Fruit fly (Drosophila melanogaster) whole organism, embryonic: ENCODE results near the gene CG42390.

Source experiments
- Atf6 ChIP-seq: fragments of 200-800 bp; sonication (Bioruptor generic); IDR thresholded peaks from 2 replicates; pipeline ENCODE4 v1.3.6; 2022; ENCODE audit warnings: missing biosample characterization, missing genetic modification characterization
- Bgb ChIP-seq: fragments of 200-800 bp; sonication (Bioruptor generic); IDR thresholded peaks from 2 replicates; pipeline ENCODE4 v1.3.6; 2022; ENCODE audit warnings: missing biosample characterization, missing genetic modification characterization; ENCODE audit not compliant: partially characterized antibody
- CG14014 ChIP-seq: fragments of 200-800 bp; sonication (Bioruptor generic); IDR thresholded peaks from 2 replicates; pipeline ENCODE4 v1.3.6; 2022; ENCODE audit warnings: missing biosample characterization, missing genetic modification characterization
- CG14710 ChIP-seq: fragments of 200-800 bp; sonication (Bioruptor generic); optimal IDR thresholded peaks from 3 replicates; lab custom pipeline; 2019; ENCODE audit warnings: missing biosample characterization, mild to moderate bottlenecking, missing genetic modification characterization, moderate library complexity
- CG15601 ChIP-seq: fragments of 200-800 bp; sonication (Bioruptor generic); optimal IDR thresholded peaks from 3 replicates; lab custom pipeline; 2019; ENCODE audit warnings: missing biosample characterization, mild to moderate bottlenecking, missing genetic modification characterization, moderate library complexity
- CG17359 ChIP-seq: fragments of 200-800 bp; sonication (Bioruptor generic); optimal IDR thresholded peaks from 3 replicates; lab custom pipeline; 2018; ENCODE audit warnings: missing biosample characterization, mild to moderate bottlenecking, missing genetic modification characterization, moderate library complexity
- CG17612 ChIP-seq: fragments of 200-800 bp; sonication (Bioruptor generic); IDR thresholded peaks from 2 replicates; pipeline ENCODE4 v1.3.6; 2022; ENCODE audit warnings: missing biosample characterization, missing genetic modification characterization
- CG18764 ChIP-seq: fragments of 200-800 bp; sonication (Bioruptor generic); optimal IDR thresholded peaks from 3 replicates; lab custom pipeline; 2016; ENCODE audit warnings: missing biosample characterization, missing genetic modification characterization
- CG2129 ChIP-seq: fragments of 200-800 bp; sonication (Bioruptor generic); IDR thresholded peaks from 2 replicates; pipeline ENCODE4 v1.3.6; 2022; ENCODE audit warnings: missing biosample characterization, missing genetic modification characterization; ENCODE audit not compliant: partially characterized antibody
- CG2712 ChIP-seq: fragments of 200-800 bp; optimal IDR thresholded peaks from 3 replicates; lab custom pipeline; 2019; ENCODE audit warnings: missing biosample characterization, mild to moderate bottlenecking, missing genetic modification characterization, moderate library complexity
- CG32767 ChIP-seq: fragments of 200-800 bp; sonication (Bioruptor generic); IDR thresholded peaks from 2 replicates; pipeline ENCODE4 v1.3.6; 2022; ENCODE audit warnings: missing biosample characterization, missing genetic modification characterization
- CG6175 ChIP-seq: fragments of 200-800 bp; sonication (Bioruptor generic); IDR thresholded peaks from 3 replicates; pipeline ENCODE4 v1.3.6; 2022; ENCODE audit warnings: missing biosample characterization, missing genetic modification characterization
- CG9609 ChIP-seq: fragments of 200-800 bp; sonication (Bioruptor generic); optimal IDR thresholded peaks from 3 replicates; lab custom pipeline; 2016; ENCODE audit warnings: missing biosample characterization, missing genetic modification characterization
- CG9817 ChIP-seq: fragments of 200-800 bp; sonication (Bioruptor generic); optimal IDR thresholded peaks from 2 replicates; lab custom pipeline; 2018; ENCODE audit warnings: missing biosample characterization, mild to moderate bottlenecking, missing genetic modification characterization, moderate library complexity
- CG9876 ChIP-seq: fragments of 200-800 bp; sonication (Bioruptor generic); optimal IDR thresholded peaks from 2 replicates; lab custom pipeline; 2016; ENCODE audit warnings: missing biosample characterization, missing genetic modification characterization
- CTCF ChIP-seq: fragments of 200-800 bp; sonication (Bioruptor generic); optimal IDR thresholded peaks from 2 replicates; lab custom pipeline; 2017; ENCODE audit warnings: missing biosample characterization, mild to moderate bottlenecking, missing genetic modification characterization, moderate library complexity
- D19A ChIP-seq: fragments of 200-800 bp; optimal IDR thresholded peaks from 3 replicates; lab custom pipeline; 2019; ENCODE audit warnings: missing biosample characterization, mild to moderate bottlenecking, missing genetic modification characterization, moderate library complexity
- Fer3 ChIP-seq: fragments of 200-800 bp; sonication (Bioruptor generic); optimal IDR thresholded peaks from 2 replicates; lab custom pipeline; 2018; ENCODE audit warnings: missing biosample characterization, mild to moderate bottlenecking, missing genetic modification characterization, moderate library complexity
- Lpt ChIP-seq: fragments of >200 bp; optimal IDR thresholded peaks from 2 replicates; lab custom pipeline; 2018; ENCODE audit warnings: missing biosample characterization, missing genetic modification characterization
- Mrtf ChIP-seq: fragments of 200-800 bp; sonication (Bioruptor generic); IDR thresholded peaks from 3 replicates; pipeline ENCODE4 v1.3.6; 2022; ENCODE audit warnings: missing biosample characterization, missing genetic modification characterization
- Neu2 ChIP-seq: fragments of 200-800 bp; sonication (Bioruptor generic); optimal IDR thresholded peaks from 3 replicates; lab custom pipeline; 2016; ENCODE audit warnings: missing biosample characterization, missing genetic modification characterization, borderline replicate concordance
- Ravus ChIP-seq: fragments of 200-800 bp; sonication (Bioruptor generic); IDR thresholded peaks from 2 replicates; pipeline ENCODE4 v1.3.6; 2022; ENCODE audit warnings: missing biosample characterization, missing genetic modification characterization
- Rfx ChIP-seq: fragments of 200-800 bp; sonication (Bioruptor generic); IDR thresholded peaks from 2 replicates; pipeline ENCODE4 v1.3.6; 2022; ENCODE audit warnings: missing biosample characterization, missing genetic modification characterization
- Spps ChIP-seq: fragments of 200-800 bp; sonication (Bioruptor generic); optimal IDR thresholded peaks from 2 replicates; lab custom pipeline; 2018; ENCODE audit warnings: missing biosample characterization, mild to moderate bottlenecking, missing genetic modification characterization
- Stat92E ChIP-seq, 3 experiments: fragments of >200 bp in 2 of 3; fragments of 200-800 bp in 1 of 3; sonication (Bioruptor generic) in 1 of 3; optimal IDR thresholded peaks; 2 replicates each; lab custom pipeline; 2017 to 2019; ENCODE audit warnings: missing biosample characterization in 3 of 3, missing genetic modification characterization in 3 of 3, mild to moderate bottlenecking in 1 of 3, moderate library complexity in 1 of 3
- Vsx1 ChIP-seq: fragments of 200-800 bp; sonication (Bioruptor generic); optimal IDR thresholded peaks from 2 replicates; lab custom pipeline; 2017; ENCODE audit warnings: missing biosample characterization, mild to moderate bottlenecking, missing genetic modification characterization, missing genetic modification reagents
- ato ChIP-seq: fragments of 200-800 bp; sonication (Bioruptor generic); IDR thresholded peaks from 2 replicates; pipeline ENCODE4 v1.3.6; 2022; ENCODE audit warnings: missing biosample characterization, missing genetic modification characterization; ENCODE audit not compliant: partially characterized antibody
- bbx ChIP-seq: fragments of 200-800 bp; sonication (Bioruptor generic); IDR thresholded peaks from 2 replicates; pipeline ENCODE4 v1.3.6; 2022; ENCODE audit warnings: missing biosample characterization, missing genetic modification characterization; ENCODE audit not compliant: partially characterized antibody
- bowl ChIP-seq: fragments of 200-800 bp; sonication (Bioruptor generic); IDR thresholded peaks from 2 replicates; pipeline ENCODE4 v1.3.6; 2022; ENCODE audit warnings: missing biosample characterization, missing genetic modification characterization
- bsh ChIP-seq, 2 experiments: fragments of 200-800 bp; sonication (Bioruptor generic); optimal IDR thresholded peaks; 2 replicates each; lab custom pipeline; 2017 to 2018; ENCODE audit warnings: mild to moderate bottlenecking in 2 of 2, missing biosample characterization in 2 of 2, missing genetic modification characterization in 2 of 2, moderate library complexity in 1 of 2
- cato ChIP-seq: fragments of 200-800 bp; sonication (Bioruptor generic); optimal IDR thresholded peaks from 2 replicates; lab custom pipeline; 2016; ENCODE audit warnings: missing biosample characterization, missing genetic modification characterization, borderline replicate concordance
- chif ChIP-seq, 2 experiments: fragments of 200-800 bp; sonication (Bioruptor generic); optimal IDR thresholded peaks; 3 replicates each; lab custom pipeline; 2016; ENCODE audit warnings: missing biosample characterization in 2 of 2, missing genetic modification characterization in 2 of 2
- crol ChIP-seq: fragments of 200-800 bp; sonication (Bioruptor generic); IDR thresholded peaks from 2 replicates; pipeline ENCODE4 v1.3.6; 2022; ENCODE audit warnings: missing biosample characterization, missing genetic modification characterization
- ems ChIP-seq: fragments of 200-800 bp; sonication (Bioruptor generic); optimal IDR thresholded peaks from 3 replicates; lab custom pipeline; 2016; ENCODE audit warnings: missing biosample characterization, missing genetic modification characterization
- en ChIP-seq: fragments of 200-800 bp; sonication (Bioruptor generic); optimal IDR thresholded peaks from 2 replicates; lab custom pipeline; 2016; ENCODE audit warnings: missing biosample characterization, missing genetic modification characterization
- fu2 ChIP-seq: fragments of 200-800 bp; sonication (Bioruptor generic); optimal IDR thresholded peaks from 2 replicates; lab custom pipeline; 2016; ENCODE audit warnings: missing biosample characterization, missing genetic modification characterization
- gro ChIP-seq: fragments of 200-800 bp; sonication (Bioruptor generic); optimal IDR thresholded peaks from 2 replicates; lab custom pipeline; 2016; ENCODE audit warnings: missing biosample characterization, missing genetic modification characterization
- gt ChIP-seq: fragments of 200-800 bp; sonication (Bioruptor generic); IDR thresholded peaks from 2 replicates; pipeline ENCODE4 v1.3.6; 2022; ENCODE audit warnings: missing biosample characterization, missing genetic modification characterization
- h ChIP-seq: fragments of >200 bp; optimal IDR thresholded peaks from 2 replicates; lab custom pipeline; 2017
- her ChIP-seq: fragments of 200-800 bp; sonication (Bioruptor generic); optimal IDR thresholded peaks from 2 replicates; lab custom pipeline; 2016; ENCODE audit warnings: missing biosample characterization, missing genetic modification characterization
- lab ChIP-seq: fragments of 200-800 bp; sonication (Bioruptor generic); optimal IDR thresholded peaks from 3 replicates; lab custom pipeline; 2017; ENCODE audit warnings: missing biosample characterization, missing genetic modification characterization, mild to moderate bottlenecking, moderate library complexity, missing genetic modification reagents
- pan ChIP-seq, 4 experiments: fragments of >200 bp in 3 of 4; fragments of 200-800 bp in 1 of 4; sonication (Bioruptor generic) in 1 of 4; optimal IDR thresholded peaks in 3 of 4; IDR thresholded peaks in 1 of 4; 2 replicates each; pipeline versions ENCODE4 v1.3.6 to Lab custom; 2017 to 2022; ENCODE audit warnings: missing biosample characterization in 2 of 4, missing genetic modification characterization in 2 of 4, mixed read lengths in 1 of 4
- pfk ChIP-seq: fragments of 200-800 bp; sonication (Bioruptor generic); optimal IDR thresholded peaks from 2 replicates; lab custom pipeline; 2018; ENCODE audit warnings: missing biosample characterization, mild to moderate bottlenecking, missing genetic modification characterization, moderate library complexity
- ranshi ChIP-seq: fragments of 200-800 bp; sonication (Bioruptor generic); IDR thresholded peaks from 2 replicates; pipeline ENCODE4 v1.3.6; 2022; ENCODE audit warnings: missing biosample characterization, missing genetic modification characterization
- run ChIP-seq: fragments of 200-800 bp; sonication (Bioruptor generic); optimal IDR thresholded peaks from 3 replicates; lab custom pipeline; 2018; ENCODE audit warnings: missing biosample characterization, mild to moderate bottlenecking, missing genetic modification characterization
- sd ChIP-seq: fragments of 200-800 bp; sonication (Bioruptor generic); optimal IDR thresholded peaks from 3 replicates; lab custom pipeline; 2018; ENCODE audit warnings: missing biosample characterization, mild to moderate bottlenecking, missing genetic modification characterization, moderate library complexity
- slou ChIP-seq: fragments of 200-800 bp; sonication (Bioruptor generic); optimal IDR thresholded peaks from 3 replicates; lab custom pipeline; 2016; ENCODE audit warnings: missing biosample characterization, missing genetic modification characterization
- sna ChIP-seq: fragments of 200-800 bp; sonication (Bioruptor generic); IDR thresholded peaks from 2 replicates; pipeline ENCODE4 v1.3.6; 2022; ENCODE audit warnings: missing biosample characterization, missing genetic modification characterization; ENCODE audit not compliant: partially characterized antibody
- sob ChIP-seq: fragments of 200-800 bp; sonication (Bioruptor generic); IDR thresholded peaks from 2 replicates; pipeline ENCODE4 v1.3.6; 2022; ENCODE audit warnings: missing biosample characterization, missing genetic modification characterization
- zen2 ChIP-seq: fragments of 200-800 bp; sonication (Bioruptor generic); IDR thresholded peaks from 3 replicates; pipeline ENCODE4 v1.3.6; 2022; ENCODE audit warnings: missing biosample characterization, missing genetic modification characterization; ENCODE audit not compliant: partially characterized antibody

CG42390 gene

dm6 chr3R:22139113-22139512 is 19.3 kb downstream of the CG42390 start (continued):
- TF ChIP-seq CG6175 (GFP tag; lab: Robert Waterston, UW) (0 out of 3 replicates have a peak, but pooled peaks have one; percentile 14), Spps (tag; lab: Kevin White, UChicago) (peak; percentile 88), CG32767 (GFP tag; lab: Robert Waterston, UW) (peak; percentile 79), CTCF (GFP tag; lab: Kevin White, UChicago) (peak; percentile 19), bowl (GFP tag; lab: Robert Waterston, UW) (no peak), cato (GFP tag; lab: Kevin White, UChicago) (no peak), bbx (GFP tag; lab: Robert Waterston, UW) (no peak), sna (no peak), gro (no peak), CG14710 (tag; lab: Kevin White, UChicago) (peak; percentile 58), Lpt (no peak), lab (GFP tag; lab: Kevin White, UChicago) (peak; percentile 60), Ravus (GFP tag; lab: Robert Waterston, UW) (no peak; the same call in 1 of the 2 replicates), CG2712 (peak; percentile 79), chif (GFP tag; optimal IDR thresholded peaks at IDR 0.05; lab: Kevin White, UChicago) (peak; percentile 72 to 74), pfk (GFP tag; lab: Kevin White, UChicago) (no peak), zen2 (no peak), ranshi (GFP tag; lab: Robert Waterston, UW) (peak; percentile 78), CG15601 (peak; percentile 34), CG9609 (peak; percentile 63), Rfx (GFP tag; lab: Robert Waterston, UW) (peak; percentile 60; the same call in 1 of the 2 replicates), CG9817 (tag; lab: Kevin White, UChicago) (peak; percentile 18), run (tag; lab: Kevin White, UChicago) (no peak), fu2 (GFP tag; lab: Kevin White, UChicago) (no peak), her (GFP tag; lab: Kevin White, UChicago) (peak; percentile 40), Mrtf (GFP tag; lab: Robert Waterston, UW) (no peak), CG17612 (GFP tag; lab: Robert Waterston, UW) (no peak), CG2129 (GFP tag; lab: Robert Waterston, UW) (no peak), Atf6 (GFP tag; lab: Robert Waterston, UW) (no peak; the same call in 1 of the 2 replicates), ems (GFP tag; lab: Kevin White, UChicago) (peak; percentile 42), h (lab: Kevin White, UChicago) (no peak), sob (peak; percentile 53), slou (GFP tag; lab: Kevin White, UChicago) (no peak), gt (peak; percentile 65), Bgb (GFP tag; lab: Robert Waterston, UW) (no peak), crol (GFP tag; lab: Robert Waterston, UW) (peak; percentile 77), Vsx1 (GFP tag; lab: Kevin White, UChicago) (no peak), en (GFP tag; lab: Kevin White, UChicago) (peak; percentile 60), Stat92E (GFP tag; optimal IDR thresholded peaks at IDR 0.05; lab: Kevin White, UChicago) (no peak), bsh (GFP tag; optimal IDR thresholded peaks at IDR 0.05; lab: Kevin White, UChicago) (peak; percentile 83 to 86), pan (optimal IDR thresholded peaks at IDR 0.05; lab: Kevin White, UChicago) (no peak), pan (GFP tag; optimal IDR thresholded peaks at IDR 0.05 in 1 of 2, IDR thresholded peaks at IDR 0.05 in 1 of 2) (peak in 1 of 2 experiments; percentile 75), D19A (tag; lab: Kevin White, UChicago) (peak; percentile 50), Neu2 (peak; percentile 46), sd (tag; lab: Kevin White, UChicago) (no peak), CG18764 (GFP tag; lab: Kevin White, UChicago) (peak; percentile 14), CG9876 (GFP tag; lab: Kevin White, UChicago) (peak; percentile 42), CG14014 (GFP tag; lab: Robert Waterston, UW) (peak; percentile 27; the same call in 1 of the 2 replicates), Fer3 (tag; lab: Kevin White, UChicago) (peak; percentile 35), CG17359 (peak; percentile 66), ato (GFP tag; lab: Robert Waterston, UW) (no peak)
